Fruit fly (Drosophila melanogaster) whole organism, embryonic: Measurements from ENCODE around the gene mthl12.

Experiments used
- Blimp-1 ChIP-seq: fragments of 200-800 bp; sonication (Bioruptor generic); optimal IDR thresholded peaks from 3 replicates; lab custom pipeline; 2018; ENCODE audit warnings: missing biosample characterization, missing genetic modification characterization, mild to moderate bottlenecking, moderate library complexity, missing genetic modification reagents
- CG10209 ChIP-seq: fragments of 200-800 bp; sonication (Bioruptor generic); optimal IDR thresholded peaks from 3 replicates; lab custom pipeline; 2017; ENCODE audit warnings: missing biosample characterization, mild to moderate bottlenecking, missing genetic modification characterization, missing genetic modification reagents
- CG11247 ChIP-seq: fragments of 200-800 bp; sonication (Bioruptor generic); IDR thresholded peaks from 2 replicates; pipeline ENCODE4 v1.3.6; 2022; ENCODE audit warnings: missing biosample characterization, missing genetic modification characterization
- CG12071 ChIP-seq: fragments of 200-800 bp; sonication (Bioruptor generic); optimal IDR thresholded peaks from 3 replicates; lab custom pipeline; 2018; ENCODE audit warnings: missing biosample characterization, mild to moderate bottlenecking, missing genetic modification characterization
- CG12299 ChIP-seq: fragments of 200-800 bp; sonication (Bioruptor generic); optimal IDR thresholded peaks from 2 replicates; lab custom pipeline; 2018; ENCODE audit warnings: missing biosample characterization, mild to moderate bottlenecking, missing genetic modification characterization
- CG1233 ChIP-seq: fragments of 200-800 bp; sonication (Bioruptor generic); optimal IDR thresholded peaks from 4 replicates; lab custom pipeline; 2018; ENCODE audit warnings: missing biosample characterization, mild to moderate bottlenecking, missing genetic modification characterization
- CG13287 ChIP-seq: fragments of 200-800 bp; sonication (Bioruptor generic); IDR thresholded peaks from 2 replicates; pipeline ENCODE4 v1.3.6; 2022; ENCODE audit warnings: missing biosample characterization, missing genetic modification characterization; ENCODE audit not compliant: partially characterized antibody
- CG14014 ChIP-seq: fragments of 200-800 bp; sonication (Bioruptor generic); IDR thresholded peaks from 2 replicates; pipeline ENCODE4 v1.3.6; 2022; ENCODE audit warnings: missing biosample characterization, missing genetic modification characterization
- CG14667 ChIP-seq: fragments of 200-800 bp; sonication (Bioruptor generic); IDR thresholded peaks from 2 replicates; pipeline ENCODE4 v1.3.6; 2022; ENCODE audit warnings: missing biosample characterization, missing genetic modification characterization
- CG14965 ChIP-seq: fragments of 200-800 bp; sonication (Bioruptor generic); optimal IDR thresholded peaks from 2 replicates; lab custom pipeline; 2016; ENCODE audit warnings: missing biosample characterization, missing genetic modification characterization, borderline replicate concordance
- CG15514 ChIP-seq: fragments of 200-800 bp; sonication (Bioruptor generic); optimal IDR thresholded peaks from 3 replicates; lab custom pipeline; 2017; ENCODE audit warnings: missing biosample characterization, missing genetic modification characterization, mild to moderate bottlenecking, moderate library complexity, missing genetic modification reagents
- CG1792 ChIP-seq: fragments of 200-800 bp; sonication (Bioruptor generic); optimal IDR thresholded peaks from 2 replicates; lab custom pipeline; 2016; ENCODE audit warnings: missing biosample characterization, missing genetic modification characterization
- CG2889 ChIP-seq: fragments of 200-800 bp; sonication (Bioruptor generic); IDR thresholded peaks from 3 replicates; pipeline ENCODE4 v1.3.6; 2022; ENCODE audit warnings: missing biosample characterization, missing genetic modification characterization
- CG3065 ChIP-seq: fragments of 200-800 bp; sonication (Bioruptor generic); optimal IDR thresholded peaks from 2 replicates; lab custom pipeline; 2016; ENCODE audit warnings: missing biosample characterization, missing genetic modification characterization
- CG31441 ChIP-seq: fragments of 200-800 bp; sonication (Bioruptor generic); IDR thresholded peaks from 2 replicates; pipeline ENCODE4 v1.3.6; 2022; ENCODE audit warnings: missing biosample characterization, missing genetic modification characterization
- CG33213 ChIP-seq: fragments of 200-800 bp; sonication (Bioruptor generic); optimal IDR thresholded peaks from 3 replicates; lab custom pipeline; 2016; ENCODE audit warnings: missing biosample characterization, missing genetic modification characterization
- CG34422 ChIP-seq: fragments of 200-800 bp; sonication (Bioruptor generic); IDR thresholded peaks from 3 replicates; pipeline ENCODE4 v1.3.6; 2022; ENCODE audit warnings: missing biosample characterization, missing genetic modification characterization
- CG5953 ChIP-seq: fragments of 200-800 bp; sonication (Bioruptor generic); IDR thresholded peaks from 2 replicates; pipeline ENCODE4 v1.3.6; 2022; ENCODE audit warnings: missing biosample characterization, missing genetic modification characterization
- CG6813 ChIP-seq: fragments of 200-800 bp; sonication (Bioruptor generic); optimal IDR thresholded peaks from 2 replicates; lab custom pipeline; 2017; ENCODE audit warnings: missing biosample characterization, missing genetic modification characterization, mild to moderate bottlenecking, moderate library complexity, missing genetic modification reagents
- CG7372 ChIP-seq: fragments of 200-800 bp; sonication (Bioruptor generic); IDR thresholded peaks from 2 replicates; pipeline ENCODE4 v1.3.6; 2022; ENCODE audit warnings: missing biosample characterization, missing genetic modification characterization
- CG7745 ChIP-seq: fragments of 200-800 bp; sonication (Bioruptor generic); optimal IDR thresholded peaks from 2 replicates; lab custom pipeline; 2018; ENCODE audit warnings: missing biosample characterization, mild to moderate bottlenecking, missing genetic modification characterization, moderate library complexity
- CG8089 ChIP-seq: fragments of 200-800 bp; sonication (Bioruptor generic); optimal IDR thresholded peaks from 3 replicates; lab custom pipeline; 2016; ENCODE audit warnings: missing biosample characterization, missing genetic modification characterization
- CG9932 ChIP-seq: fragments of 200-800 bp; sonication (Bioruptor generic); IDR thresholded peaks from 2 replicates; pipeline ENCODE4 v1.3.6; 2022; ENCODE audit warnings: missing biosample characterization, missing genetic modification characterization
- Dad ChIP-seq: fragments of 200-800 bp; sonication (Bioruptor generic); optimal IDR thresholded peaks from 3 replicates; lab custom pipeline; 2016; ENCODE audit warnings: missing biosample characterization, missing genetic modification characterization
- Dp ChIP-seq: fragments of 200-800 bp; sonication (Bioruptor generic); optimal IDR thresholded peaks from 2 replicates; lab custom pipeline; 2018; ENCODE audit warnings: missing biosample characterization, mild to moderate bottlenecking, missing genetic modification characterization, moderate library complexity
- E2f2 ChIP-seq: fragments of 200-800 bp; sonication (Bioruptor generic); IDR thresholded peaks from 2 replicates; pipeline ENCODE4 v1.3.6; 2022; ENCODE audit warnings: missing biosample characterization, missing genetic modification characterization
- Hr78 ChIP-seq, 2 experiments: fragments of 200-800 bp in 1 of 2; fragments of >200 bp in 1 of 2; sonication (Bioruptor generic) in 1 of 2; optimal IDR thresholded peaks; 2 replicates each; lab custom pipeline; 2017 to 2019; ENCODE audit warnings: missing biosample characterization in 2 of 2, missing genetic modification characterization in 2 of 2, mild to moderate bottlenecking in 1 of 2, moderate library complexity in 1 of 2
- Oli ChIP-seq: fragments of 200-800 bp; sonication (Bioruptor generic); optimal IDR thresholded peaks from 2 replicates; lab custom pipeline; 2018; ENCODE audit warnings: missing biosample characterization, mild to moderate bottlenecking, missing genetic modification characterization, moderate library complexity
- Opbp ChIP-seq: fragments of 200-800 bp; sonication (Bioruptor generic); IDR thresholded peaks from 3 replicates; pipeline ENCODE4 v1.3.6; 2022; ENCODE audit warnings: missing biosample characterization, missing genetic modification characterization; ENCODE audit not compliant: partially characterized antibody
- Sin3A ChIP-seq: fragments of >200 bp; optimal IDR thresholded peaks from 2 replicates; lab custom pipeline; 2018
- bbx ChIP-seq: fragments of 200-800 bp; sonication (Bioruptor generic); IDR thresholded peaks from 2 replicates; pipeline ENCODE4 v1.3.6; 2022; ENCODE audit warnings: missing biosample characterization, missing genetic modification characterization; ENCODE audit not compliant: partially characterized antibody
- bowl ChIP-seq: fragments of 200-800 bp; sonication (Bioruptor generic); IDR thresholded peaks from 2 replicates; pipeline ENCODE4 v1.3.6; 2022; ENCODE audit warnings: missing biosample characterization, missing genetic modification characterization
- en ChIP-seq: fragments of 200-800 bp; sonication (Bioruptor generic); optimal IDR thresholded peaks from 2 replicates; lab custom pipeline; 2016; ENCODE audit warnings: missing biosample characterization, missing genetic modification characterization
- ewg ChIP-seq: fragments of 200-800 bp; sonication (Bioruptor generic); optimal IDR thresholded peaks from 3 replicates; lab custom pipeline; 2017; ENCODE audit warnings: mild to moderate bottlenecking, missing biosample characterization, missing genetic modification reagents, missing genetic modification characterization
- fu2 ChIP-seq: fragments of 200-800 bp; sonication (Bioruptor generic); optimal IDR thresholded peaks from 2 replicates; lab custom pipeline; 2016; ENCODE audit warnings: missing biosample characterization, missing genetic modification characterization
- gcm2 ChIP-seq: fragments of 200-800 bp; sonication (Bioruptor generic); optimal IDR thresholded peaks from 2 replicates; lab custom pipeline; 2016; ENCODE audit warnings: missing biosample characterization, missing genetic modification characterization
- gsb-n ChIP-seq: fragments of 200-800 bp; sonication (Bioruptor generic); optimal IDR thresholded peaks from 3 replicates; lab custom pipeline; 2018; ENCODE audit warnings: missing biosample characterization, mild to moderate bottlenecking, missing genetic modification characterization
- gt ChIP-seq: fragments of 200-800 bp; sonication (Bioruptor generic); IDR thresholded peaks from 2 replicates; pipeline ENCODE4 v1.3.6; 2022; ENCODE audit warnings: missing biosample characterization, missing genetic modification characterization
- lbe ChIP-seq: fragments of 200-800 bp; sonication (Bioruptor generic); optimal IDR thresholded peaks from 2 replicates; lab custom pipeline; 2016; ENCODE audit warnings: missing biosample characterization, mild to moderate bottlenecking, missing genetic modification characterization
- nau ChIP-seq: fragments of 200-800 bp; sonication (Bioruptor generic); optimal IDR thresholded peaks from 3 replicates; lab custom pipeline; 2017; ENCODE audit warnings: missing biosample characterization, mild to moderate bottlenecking, missing genetic modification characterization, missing genetic modification reagents
- oc ChIP-seq: fragments of 200-800 bp; sonication (Bioruptor generic); optimal IDR thresholded peaks from 2 replicates; lab custom pipeline; 2018; ENCODE audit warnings: missing biosample characterization, mild to moderate bottlenecking, missing genetic modification characterization, moderate library complexity
- phol ChIP-seq: fragments of 200-800 bp; sonication (Bioruptor generic); optimal IDR thresholded peaks from 3 replicates; lab custom pipeline; 2018; ENCODE audit warnings: missing biosample characterization, mild to moderate bottlenecking, missing genetic modification characterization, moderate library complexity
- pros ChIP-seq: fragments of 200-800 bp; sonication (Bioruptor generic); optimal IDR thresholded peaks from 3 replicates; lab custom pipeline; 2019; ENCODE audit warnings: missing biosample characterization, mild to moderate bottlenecking, missing genetic modification characterization, moderate library complexity
- pzg ChIP-seq: fragments of 200-800 bp; sonication (Bioruptor generic); optimal IDR thresholded peaks from 3 replicates; lab custom pipeline; 2018; ENCODE audit warnings: missing biosample characterization, mild to moderate bottlenecking, missing genetic modification characterization, moderate library complexity
- sd ChIP-seq: fragments of 200-800 bp; sonication (Bioruptor generic); optimal IDR thresholded peaks from 3 replicates; lab custom pipeline; 2018; ENCODE audit warnings: missing biosample characterization, mild to moderate bottlenecking, missing genetic modification characterization, moderate library complexity
- twi ChIP-seq: fragments of 200-800 bp; optimal IDR thresholded peaks from 2 replicates; lab custom pipeline; 2019; ENCODE audit warnings: missing biosample characterization, mild to moderate bottlenecking, missing genetic modification characterization, moderate library complexity
- yki ChIP-seq: fragments of >200 bp; optimal IDR thresholded peaks from 3 replicates; lab custom pipeline; 2018
- zen ChIP-seq: fragments of 200-800 bp; sonication (Bioruptor generic); optimal IDR thresholded peaks from 3 replicates; lab custom pipeline; 2018; ENCODE audit warnings: missing biosample characterization, mild to moderate bottlenecking, missing genetic modification characterization, moderate library complexity

Gene mthl12

DNA sequence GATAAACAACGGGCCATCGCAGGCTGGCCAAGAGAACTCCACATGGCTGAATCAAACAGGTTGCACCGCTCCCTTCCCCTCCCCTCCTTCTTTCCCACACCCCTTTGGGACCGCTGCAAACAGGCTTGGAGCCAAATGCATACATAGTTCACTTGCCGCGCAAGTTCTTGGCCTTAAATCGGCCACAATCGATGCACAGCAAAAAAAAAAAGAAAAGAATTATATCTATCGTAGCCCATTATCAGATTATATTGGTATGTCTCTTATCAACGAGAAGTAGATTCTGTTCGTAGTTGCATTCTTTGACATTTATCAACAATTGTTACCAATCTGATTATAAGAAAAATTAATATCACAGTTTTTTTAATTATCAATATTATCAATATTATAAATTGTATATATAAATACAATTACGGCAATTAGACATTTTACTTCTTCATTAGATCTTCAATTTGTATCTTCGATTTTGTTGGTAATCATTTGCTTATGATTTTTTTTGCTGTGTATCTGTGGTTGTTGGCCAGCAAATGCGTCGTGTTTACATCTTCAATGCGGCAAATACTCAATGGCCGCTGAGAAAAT is 48.1 kb upstream of the mthl12 start (continued):
- TF ChIP-seq CG1233 (GFP tag; lab: Kevin White, UChicago) (peak; percentile 28), CG1792 (GFP tag; lab: Kevin White, UChicago) (no peak), ewg (GFP tag; lab: Kevin White, UChicago) (peak; percentile 16), CG5953 (no peak), CG7745 (tag; lab: Kevin White, UChicago) (no peak), en (GFP tag; lab: Kevin White, UChicago) (no peak), CG12299 (tag; lab: Kevin White, UChicago) (no peak), CG13287 (GFP tag; lab: Robert Waterston, UW) (no peak), CG12071 (GFP tag; lab: Kevin White, UChicago) (no peak), CG9932 (GFP tag; lab: Robert Waterston, UW) (no peak), gcm2 (GFP tag; lab: Kevin White, UChicago) (no peak), CG8089 (GFP tag; lab: Kevin White, UChicago) (no peak), CG2889 (GFP tag; lab: Robert Waterston, UW) (no peak), Hr78 (GFP tag; optimal IDR thresholded peaks at IDR 0.05; lab: Kevin White, UChicago) (peak in 1 of 2 experiments; percentile 29), bowl (GFP tag; lab: Robert Waterston, UW) (no peak), CG15514 (GFP tag; lab: Kevin White, UChicago) (no peak), CG3065 (GFP tag; lab: Kevin White, UChicago) (no peak), sd (tag; lab: Kevin White, UChicago) (no peak), lbe (GFP tag; lab: Kevin White, UChicago) (peak; percentile 62), nau (GFP tag; lab: Kevin White, UChicago) (no peak), CG14667 (GFP tag; lab: Robert Waterston, UW) (no peak), CG11247 (GFP tag; lab: Robert Waterston, UW) (no peak), Dad (no peak), yki (no peak), CG34422 (no peak), CG7372 (GFP tag; lab: Robert Waterston, UW) (no peak), CG14014 (GFP tag; lab: Robert Waterston, UW) (no peak), CG6813 (GFP tag; lab: Kevin White, UChicago) (no peak), Oli (tag; lab: Kevin White, UChicago) (peak; percentile 53), CG31441 (GFP tag; lab: Robert Waterston, UW) (peak; percentile 85)

DNA sequence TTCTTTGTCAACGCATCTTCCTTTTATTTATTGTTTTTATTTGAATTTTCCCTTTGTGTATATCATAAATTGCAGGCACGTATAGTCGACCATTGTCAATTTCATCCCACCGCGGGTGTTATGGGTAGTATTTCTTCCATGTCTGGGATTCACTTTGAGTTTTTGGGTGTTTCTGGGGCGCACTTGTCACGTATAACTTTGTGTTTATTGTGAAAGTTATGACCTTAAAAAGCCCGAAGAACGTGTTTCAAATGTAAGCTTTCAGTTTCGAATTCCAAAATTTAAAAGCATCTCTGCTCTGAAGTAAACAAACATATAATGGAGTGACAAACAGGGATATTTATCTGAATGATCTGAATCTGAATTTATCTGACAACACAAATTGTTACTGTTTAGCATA is 46.9 kb upstream of the mthl12 start:
- peak; percentile 74 for TF ChIP-seq Blimp-1 (GFP tag; lab: Kevin White, UChicago)
- no peak for TF ChIP-seq pros (GFP tag; lab: Kevin White, UChicago)
- no peak for TF ChIP-seq gsb-n
- no peak for TF ChIP-seq fu2 (GFP tag; lab: Kevin White, UChicago)
- no peak for TF ChIP-seq twi (tag; lab: Kevin White, UChicago)
- no peak for TF ChIP-seq bbx (GFP tag; lab: Robert Waterston, UW)
- no peak for TF ChIP-seq CG10209 (GFP tag; lab: Kevin White, UChicago)

DNA sequence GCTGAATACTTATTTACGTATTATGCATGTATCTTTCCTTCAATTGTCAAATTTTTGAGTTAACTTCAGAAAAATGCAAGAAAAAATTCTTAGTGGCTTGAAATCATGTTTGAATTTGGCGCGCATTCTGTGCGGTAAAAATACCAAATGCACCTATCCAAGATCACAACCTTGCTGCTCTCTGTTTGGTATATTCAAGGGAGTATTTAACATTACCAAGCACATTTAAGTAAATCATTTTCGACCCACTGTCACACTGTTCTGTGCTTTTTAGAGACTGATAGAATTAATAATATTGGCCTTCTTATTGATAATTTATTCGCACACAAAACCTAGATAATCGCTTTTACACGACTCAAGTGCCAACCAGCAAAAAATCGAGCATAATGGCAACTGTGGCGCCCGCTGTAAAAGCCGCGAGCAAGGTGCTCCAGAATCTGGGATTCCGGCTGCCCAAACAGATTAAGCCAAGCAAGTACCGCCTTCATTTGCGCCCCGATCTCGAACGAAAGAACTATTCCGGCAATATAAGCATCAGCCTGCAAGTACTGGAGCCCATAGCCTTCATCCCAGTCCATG is 44.3 kb upstream of the mthl12 start:
- TF ChIP-seq Sin3A (lab: Kevin White, UChicago) (peak; percentile 14), phol (tag; lab: Kevin White, UChicago) (peak; percentile 28), Opbp (GFP tag; lab: Robert Waterston, UW) (no peak), CG33213 (GFP tag; lab: Kevin White, UChicago) (peak; percentile 48), zen (tag; lab: Kevin White, UChicago) (peak; percentile 23), CG14965 (GFP tag; lab: Kevin White, UChicago) (no peak), gt (GFP tag; lab: Robert Waterston, UW) (no peak), CG15514 (GFP tag; lab: Kevin White, UChicago) (peak; percentile 51), E2f2 (peak; percentile 96), pzg (GFP tag; lab: Kevin White, UChicago) (peak; percentile 93), oc (tag; lab: Kevin White, UChicago) (peak; percentile 3), Dp (peak; percentile 93)
